Worm (Caenorhabditis elegans) whole organism, mixed stage, embryonic: ENCODE data around the gene C18E9.8.

Experiments used
- M03D4.4 ChIP-seq: sonication (generic microtip); optimal IDR thresholded peaks from 2 replicates; lab custom pipeline; 2017; ENCODE audit warnings: mild to moderate bottlenecking, missing genetic modification characterization, missing compliant biosample characterization
- blmp-1 ChIP-seq: fragments of 150-350 bp; optimal IDR thresholded peaks from 2 replicates; lab custom pipeline; 2014; ENCODE audit warnings: missing biosample characterization, missing genetic modification characterization
- ceh-39 ChIP-seq: fragments of 150-350 bp; optimal IDR thresholded peaks from 2 replicates; lab custom pipeline; 2014; ENCODE audit warnings: missing biosample characterization, missing genetic modification characterization
- ceh-43 ChIP-seq: fragments of 200-800 bp; sonication (Bioruptor generic); optimal IDR thresholded peaks from 2 replicates; lab custom pipeline; 2018; ENCODE audit warnings: mild to moderate bottlenecking, missing genetic modification characterization, moderate library complexity, missing compliant biosample characterization
- ceh-83 ChIP-seq: fragments of 200-800 bp; sonication (Bioruptor generic); optimal IDR thresholded peaks from 2 replicates; lab custom pipeline; 2018; ENCODE audit warnings: mild to moderate bottlenecking, missing genetic modification characterization, missing compliant biosample characterization
- ces-1 ChIP-seq: fragments of 150-350 bp; optimal IDR thresholded peaks from 2 replicates; lab custom pipeline; 2014; ENCODE audit warnings: missing biosample characterization, missing genetic modification reagents, missing genetic modification characterization
- cnd-1 ChIP-seq: fragments of 200-800 bp; sonication (Bioruptor generic); optimal IDR thresholded peaks from 2 replicates; lab custom pipeline; 2018; ENCODE audit warnings: mild to moderate bottlenecking, missing genetic modification characterization, missing compliant biosample characterization
- elt-1 ChIP-seq: sonication (generic microtip); optimal IDR thresholded peaks from 2 replicates; lab custom pipeline; 2017; ENCODE audit warnings: missing genetic modification characterization, mild to moderate bottlenecking, missing compliant biosample characterization, antibody characterized with exemption, moderate library complexity, borderline replicate concordance; ENCODE audit not compliant: insufficient read depth
- elt-3 ChIP-seq: fragments of 150-350 bp; optimal IDR thresholded peaks from 2 replicates; lab custom pipeline; 2014; ENCODE audit warnings: missing biosample characterization, missing genetic modification characterization
- flh-1 ChIP-seq: fragments of 200-800 bp; sonication (Bioruptor generic); optimal IDR thresholded peaks from 2 replicates; lab custom pipeline; 2018; ENCODE audit warnings: mild to moderate bottlenecking, missing genetic modification characterization, moderate library complexity, missing compliant biosample characterization
- ham-2 ChIP-seq: fragments of 200-800 bp; sonication (Bioruptor generic); optimal IDR thresholded peaks from 2 replicates; lab custom pipeline; 2018; ENCODE audit warnings: mild to moderate bottlenecking, missing genetic modification characterization, missing compliant biosample characterization
- hlh-1 ChIP-seq: fragments of 150-350 bp; optimal IDR thresholded peaks from 2 replicates; lab custom pipeline; 2014; ENCODE audit warnings: missing biosample characterization, missing genetic modification reagents, missing genetic modification characterization
- lin-13 ChIP-seq: fragments of 150-350 bp; optimal IDR thresholded peaks from 2 replicates; lab custom pipeline; 2014; ENCODE audit warnings: missing biosample characterization, missing genetic modification characterization
- lin-32 ChIP-seq: fragments of 200-800 bp; sonication (Bioruptor generic); optimal IDR thresholded peaks from 2 replicates; lab custom pipeline; 2018; ENCODE audit warnings: mild to moderate bottlenecking, missing genetic modification characterization, missing compliant biosample characterization
- lsy-2 ChIP-seq: fragments of 150-350 bp; optimal IDR thresholded peaks from 2 replicates; lab custom pipeline; 2014; ENCODE audit warnings: missing biosample characterization, missing genetic modification characterization
- mab-5 ChIP-seq: fragments of 150-350 bp; optimal IDR thresholded peaks from 2 replicates; lab custom pipeline; 2014; ENCODE audit warnings: missing biosample characterization, missing genetic modification characterization
- mep-1 ChIP-seq: fragments of 150-350 bp; optimal IDR thresholded peaks from 2 replicates; lab custom pipeline; 2017; ENCODE audit warnings: missing biosample characterization, missing genetic modification reagents, missing genetic modification characterization, inconsistent platforms
- mls-2 ChIP-seq: sonication (generic microtip); optimal IDR thresholded peaks from 2 replicates; lab custom pipeline; 2016; ENCODE audit warnings: mild to moderate bottlenecking, missing genetic modification characterization, moderate library complexity, missing compliant biosample characterization
- nhr-12 ChIP-seq: fragments of 150-350 bp; optimal IDR thresholded peaks from 2 replicates; lab custom pipeline; 2014; ENCODE audit warnings: missing biosample characterization, missing genetic modification characterization
- nhr-2 ChIP-seq: fragments of 150-350 bp; optimal IDR thresholded peaks from 2 replicates; lab custom pipeline; 2014; ENCODE audit warnings: missing biosample characterization, missing genetic modification characterization
- nhr-76 ChIP-seq: sonication (generic microtip); optimal IDR thresholded peaks from 2 replicates; lab custom pipeline; 2017; ENCODE audit warnings: missing biosample characterization, missing genetic modification characterization
- pha-4 ChIP-seq: fragments of 150-350 bp; optimal IDR thresholded peaks from 2 replicates; lab custom pipeline; 2018; ENCODE audit warnings: missing biosample characterization, missing genetic modification reagents, missing genetic modification characterization
- sem-2 ChIP-seq: fragments of 200-800 bp; sonication (Bioruptor generic); optimal IDR thresholded peaks from 2 replicates; lab custom pipeline; 2018; ENCODE audit warnings: mild to moderate bottlenecking, missing genetic modification characterization, missing compliant biosample characterization
- snpc-4 ChIP-seq: fragments of 150-350 bp; optimal IDR thresholded peaks from 2 replicates; lab custom pipeline; 2014; ENCODE audit warnings: missing biosample characterization, missing genetic modification characterization
- sptf-1 ChIP-seq: sonication (generic microtip); optimal IDR thresholded peaks from 2 replicates; lab custom pipeline; 2017; ENCODE audit warnings: mild to moderate bottlenecking, missing genetic modification characterization, moderate library complexity, missing compliant biosample characterization
- tbx-8 ChIP-seq: fragments of 200-800 bp; sonication (Bioruptor generic); optimal IDR thresholded peaks from 2 replicates; lab custom pipeline; 2018; ENCODE audit warnings: mild to moderate bottlenecking, missing genetic modification characterization, moderate library complexity, missing compliant biosample characterization
- unc-120 ChIP-seq: sonication (generic microtip); optimal IDR thresholded peaks from 2 replicates; lab custom pipeline; 2017; ENCODE audit warnings: missing genetic modification characterization, missing compliant biosample characterization; ENCODE audit not compliant: poor library complexity, severe bottlenecking
- unc-39 ChIP-seq: fragments of 150-350 bp; optimal IDR thresholded peaks from 2 replicates; lab custom pipeline; 2014; ENCODE audit warnings: missing biosample characterization, missing genetic modification characterization
- unc-62 ChIP-seq: fragments of 150-350 bp; optimal IDR thresholded peaks from 2 replicates; lab custom pipeline; 2014; ENCODE audit warnings: missing biosample characterization, missing genetic modification reagents, missing genetic modification characterization
- zip-8 ChIP-seq: fragments of 150-350 bp; optimal IDR thresholded peaks from 2 replicates; lab custom pipeline; 2014; ENCODE audit warnings: missing biosample characterization, missing genetic modification characterization
- ztf-11 ChIP-seq: fragments of 150-350 bp; optimal IDR thresholded peaks from 2 replicates; lab custom pipeline; 2014; ENCODE audit warnings: missing biosample characterization, missing genetic modification characterization

Gene C18E9.8

DNA sequence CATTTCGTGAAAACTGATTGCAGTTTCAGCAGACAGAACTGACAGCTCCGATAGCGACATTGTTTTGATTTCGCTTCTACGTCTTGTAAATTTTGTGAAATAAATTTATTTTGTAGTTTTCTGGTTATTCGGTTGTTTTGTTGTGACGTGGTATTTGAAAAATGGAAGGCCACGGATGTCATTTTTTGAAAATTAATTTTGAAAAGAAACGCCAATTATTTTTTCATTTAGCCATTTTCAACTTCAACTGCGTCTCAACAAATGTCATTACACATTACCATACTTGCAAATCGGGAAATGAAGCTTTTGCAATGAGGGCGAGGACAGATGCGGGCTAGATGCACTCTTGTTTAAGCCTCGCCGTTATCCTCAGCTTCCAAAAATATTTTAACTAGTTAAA, at the start of gene C18E9.8:
Gene C18E9.8, minus strand, starts transcription at position 101 of the 400 bp plus-strand sequence.
- TF ChIP-seq nhr-76 = no peak
- no peak for TF ChIP-seq M03D4.4 (tag; lab: Kevin White, UChicago)
- no peak for TF ChIP-seq sptf-1 (tag; lab: Kevin White, UChicago)
- no peak for TF ChIP-seq unc-62 (GFP tag; lab: Kevin White, UChicago)
- TF ChIP-seq mab-5 (tag; lab: Kevin White, UChicago) = no peak
- no peak for TF ChIP-seq ham-2 (GFP tag; lab: Kevin White, UChicago)
- TF ChIP-seq blmp-1 (tag; lab: Kevin White, UChicago) = no peak
- no peak for TF ChIP-seq cnd-1 (tag; lab: Kevin White, UChicago)
- no peak for TF ChIP-seq sem-2
- TF ChIP-seq ceh-39 (tag; lab: Kevin White, UChicago) = no peak
- no peak for TF ChIP-seq unc-39 (tag; lab: Kevin White, UChicago)
- no peak for TF ChIP-seq zip-8
- no peak for TF ChIP-seq ztf-11 (tag; lab: Kevin White, UChicago)
- TF ChIP-seq mep-1 = no peak
- TF ChIP-seq lin-13 (tag; lab: Kevin White, UChicago) = no peak
- no peak for TF ChIP-seq lsy-2
- no peak for TF ChIP-seq pha-4 (tag; lab: Kevin White, UChicago)
- TF ChIP-seq ces-1 = no peak
- TF ChIP-seq nhr-2 (tag; lab: Kevin White, UChicago) = no peak

DNA sequence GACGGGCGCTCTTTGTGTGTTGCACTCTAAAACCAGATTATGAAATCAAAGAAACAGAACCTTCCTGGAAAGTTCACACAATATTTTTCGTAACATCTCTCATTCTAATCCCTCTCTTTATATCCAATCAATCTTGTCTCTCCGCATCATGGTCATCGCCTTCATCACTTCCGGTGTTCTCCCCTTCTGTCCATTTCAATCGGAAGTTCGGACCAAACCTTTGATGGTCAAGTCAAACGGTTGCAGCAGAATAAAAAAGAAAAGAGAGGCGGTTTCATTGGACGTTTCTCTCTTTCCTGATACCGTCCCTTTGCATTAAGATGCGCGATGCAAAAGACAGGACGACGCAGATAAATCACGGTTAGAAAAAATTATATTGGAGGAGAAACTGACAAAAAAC, 45.2 kb upstream of the C18E9.8 start:
- TF ChIP-seq M03D4.4 (tag; lab: Kevin White, UChicago) (no peak), unc-120 (tag; lab: Kevin White, UChicago) (no peak), ham-2 (GFP tag; lab: Kevin White, UChicago) (no peak), lin-13 (tag; lab: Kevin White, UChicago) (no peak), ztf-11 (tag; lab: Kevin White, UChicago) (no peak), elt-1 (no peak), flh-1 (GFP tag; lab: Kevin White, UChicago) (no peak), mls-2 (tag; lab: Kevin White, UChicago) (no peak), ces-1 (no peak), unc-62 (GFP tag; lab: Kevin White, UChicago) (no peak), elt-3 (tag; lab: Kevin White, UChicago) (no peak), hlh-1 (no peak), snpc-4 (tag; lab: Kevin White, UChicago) (no peak), nhr-76 (no peak), tbx-8 (GFP tag; lab: Kevin White, UChicago) (no peak), mep-1 (no peak), nhr-12 (tag; lab: Kevin White, UChicago) (no peak)

DNA sequence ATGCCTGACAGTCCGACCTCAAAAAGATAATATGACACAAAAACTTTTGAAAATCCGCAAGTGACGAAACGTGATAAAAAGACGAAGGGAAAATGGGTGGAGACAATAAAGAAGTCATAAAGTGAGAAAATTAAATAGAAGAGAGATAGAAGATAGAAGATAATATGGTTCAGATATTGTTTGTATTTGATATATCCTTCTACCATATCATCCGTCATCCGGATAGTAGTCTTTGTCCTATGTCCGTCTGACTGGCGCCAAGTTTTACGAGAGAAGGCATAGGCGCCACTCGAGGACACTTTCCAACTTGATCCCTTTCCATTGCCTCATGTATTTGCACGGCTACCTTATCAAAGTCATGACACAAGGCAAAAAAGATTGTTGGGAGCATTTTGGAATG, 44.0 kb upstream of the C18E9.8 start:
- TF ChIP-seq M03D4.4 (tag; lab: Kevin White, UChicago) = no peak
- no peak for TF ChIP-seq mep-1
- TF ChIP-seq lin-32 = no peak
- TF ChIP-seq nhr-2 (tag; lab: Kevin White, UChicago) = no peak
- no peak for TF ChIP-seq unc-39 (tag; lab: Kevin White, UChicago)
- no peak for TF ChIP-seq lsy-2
- no peak for TF ChIP-seq elt-3 (tag; lab: Kevin White, UChicago)
- no peak for TF ChIP-seq snpc-4 (tag; lab: Kevin White, UChicago)
- no peak for TF ChIP-seq blmp-1 (tag; lab: Kevin White, UChicago)
- TF ChIP-seq ceh-39 (tag; lab: Kevin White, UChicago) = no peak
- no peak for TF ChIP-seq hlh-1
- no peak for TF ChIP-seq flh-1 (GFP tag; lab: Kevin White, UChicago)
- TF ChIP-seq pha-4 (tag; lab: Kevin White, UChicago) = no peak
- TF ChIP-seq unc-120 (tag; lab: Kevin White, UChicago) = no peak
- no peak for TF ChIP-seq elt-1
- no peak for TF ChIP-seq lin-13 (tag; lab: Kevin White, UChicago)
- TF ChIP-seq ceh-43 (GFP tag; lab: Kevin White, UChicago) = no peak
- TF ChIP-seq ces-1 = no peak
- no peak for TF ChIP-seq mls-2 (tag; lab: Kevin White, UChicago)
- TF ChIP-seq ham-2 (GFP tag; lab: Kevin White, UChicago) = no peak
- TF ChIP-seq, all 35 proteins: peak for 0

DNA sequence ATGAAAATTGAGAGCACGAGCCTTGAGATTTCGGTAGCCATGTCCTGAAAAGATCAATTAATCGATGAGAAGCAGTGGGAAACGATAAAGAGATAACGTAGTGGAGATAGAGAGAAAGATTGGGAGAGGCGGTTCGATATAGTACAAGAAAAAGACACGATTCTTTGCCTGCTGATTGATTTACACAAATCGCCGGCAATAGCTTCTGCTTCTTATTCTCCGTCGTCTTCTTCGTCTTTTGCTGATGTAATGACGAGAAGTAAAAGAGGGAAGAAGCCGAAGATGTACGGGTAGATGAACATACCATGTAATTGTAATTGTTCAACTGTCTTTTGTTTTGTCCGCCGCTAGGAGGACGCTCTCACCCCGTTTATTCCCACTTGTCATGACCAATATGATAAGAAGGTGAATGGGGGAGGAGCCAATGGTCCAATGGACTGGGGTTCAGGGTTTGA, 41.4 kb upstream of the C18E9.8 start, which contains the start of gene F37B12.1:
Gene F37B12.1, minus strand, starts transcription at position 51 of the 455 bp plus-strand sequence.
- TF ChIP-seq tbx-8 (GFP tag; lab: Kevin White, UChicago) (no peak), flh-1 (GFP tag; lab: Kevin White, UChicago) (no peak), snpc-4 (tag; lab: Kevin White, UChicago) (no peak), nhr-12 (tag; lab: Kevin White, UChicago) (no peak), nhr-76 (no peak), unc-120 (tag; lab: Kevin White, UChicago) (no peak), mep-1 (no peak), ceh-83 (GFP tag; lab: Kevin White, UChicago) (no peak), unc-39 (tag; lab: Kevin White, UChicago) (no peak), ceh-43 (GFP tag; lab: Kevin White, UChicago) (no peak)
